Worm (Caenorhabditis elegans) whole organism, late embryonic: ENCODE measurements around the gene AC3.12.

Experiments
- C08G9.2 ChIP-seq: sonication (generic microtip); optimal IDR thresholded peaks from 2 replicates; lab custom pipeline; 2016; ENCODE audit warnings: mild to moderate bottlenecking, missing genetic modification characterization, moderate library complexity, missing compliant biosample characterization
- ceh-24 ChIP-seq: sonication (generic microtip); optimal IDR thresholded peaks from 2 replicates; lab custom pipeline; 2016; ENCODE audit warnings: mild to moderate bottlenecking, missing genetic modification characterization, missing compliant biosample characterization
- dmd-4 ChIP-seq: sonication (generic microtip); optimal IDR thresholded peaks from 2 replicates; lab custom pipeline; 2016; ENCODE audit warnings: borderline replicate concordance, missing genetic modification characterization, missing compliant biosample characterization
- elt-4 ChIP-seq: sonication (generic microtip); optimal IDR thresholded peaks from 2 replicates; lab custom pipeline; 2016; ENCODE audit warnings: missing genetic modification characterization, missing compliant biosample characterization
- ets-4 ChIP-seq: sonication (generic microtip); optimal IDR thresholded peaks from 2 replicates; lab custom pipeline; 2016; ENCODE audit warnings: missing genetic modification characterization, missing compliant biosample characterization
- fkh-10 ChIP-seq: fragments of 150-350 bp; optimal IDR thresholded peaks from 2 replicates; lab custom pipeline; 2014; ENCODE audit warnings: missing biosample characterization, missing genetic modification reagents, missing genetic modification characterization
- mec-3 ChIP-seq: sonication (generic microtip); optimal IDR thresholded peaks from 2 replicates; lab custom pipeline; 2016; ENCODE audit warnings: borderline replicate concordance, missing genetic modification characterization, missing compliant biosample characterization
- nhr-11 ChIP-seq: fragments of 150-350 bp; optimal IDR thresholded peaks from 2 replicates; lab custom pipeline; 2014; ENCODE audit warnings: missing biosample characterization, missing genetic modification characterization
- pros-1 ChIP-seq: fragments of 150-350 bp; optimal IDR thresholded peaks from 2 replicates; lab custom pipeline; 2014; ENCODE audit warnings: missing biosample characterization, missing genetic modification reagents, missing genetic modification characterization
- unc-86 ChIP-seq: sonication (generic microtip); optimal IDR thresholded peaks from 2 replicates; lab custom pipeline; 2016; ENCODE audit warnings: missing genetic modification characterization, missing compliant biosample characterization

ce11 chrV:10382142-10382541, 2.9 kb upstream of the AC3.12 start, which contains the start of gene pqn-2:
- TF ChIP-seq mec-3 (no peak), ets-4 (tag; lab: Kevin White, UChicago) (no peak), unc-86 (tag; lab: Kevin White, UChicago) (no peak), C08G9.2 (tag; lab: Kevin White, UChicago) (no peak), elt-4 (no peak), pros-1 (tag; lab: Kevin White, UChicago) (no peak), nhr-11 (tag; lab: Kevin White, UChicago) (no peak), dmd-4 (tag; lab: Kevin White, UChicago) (no peak), ceh-24 (no peak), fkh-10 (GFP tag; lab: Kevin White, UChicago) (no peak)
